Fruit fly (Drosophila melanogaster) whole organism, embryonic: ENCODE results near the gene nrm.

ENCODE experiments used
- CG10431 ChIP-seq: fragments of 200-800 bp; sonication (Bioruptor generic); optimal IDR thresholded peaks from 3 replicates; lab custom pipeline; 2018; ENCODE audit warnings: missing biosample characterization, mild to moderate bottlenecking, missing genetic modification characterization
- CG11504 ChIP-seq: fragments of 200-800 bp; sonication (Bioruptor generic); optimal IDR thresholded peaks from 3 replicates; lab custom pipeline; 2019; ENCODE audit warnings: missing biosample characterization, mild to moderate bottlenecking, missing genetic modification characterization, moderate library complexity
- CG12769 ChIP-seq: fragments of 200-800 bp; sonication (Bioruptor generic); optimal IDR thresholded peaks from 2 replicates; lab custom pipeline; 2019; ENCODE audit warnings: missing biosample characterization, mild to moderate bottlenecking, missing genetic modification characterization, moderate library complexity
- CG13287 ChIP-seq: fragments of 200-800 bp; sonication (Bioruptor generic); IDR thresholded peaks from 2 replicates; pipeline ENCODE4 v1.3.6; 2022; ENCODE audit warnings: missing biosample characterization, missing genetic modification characterization; ENCODE audit not compliant: partially characterized antibody
- CG14441 ChIP-seq: fragments of 200-800 bp; sonication (Bioruptor generic); IDR thresholded peaks from 2 replicates; pipeline ENCODE4 v1.3.6; 2022; ENCODE audit warnings: missing biosample characterization, missing genetic modification characterization
- CG17186 ChIP-seq: fragments of 200-800 bp; sonication (Bioruptor generic); optimal IDR thresholded peaks from 3 replicates; lab custom pipeline; 2017; ENCODE audit warnings: missing biosample characterization, missing genetic modification reagents, missing genetic modification characterization
- CG18476 ChIP-seq: fragments of 200-800 bp; sonication (Bioruptor generic); optimal IDR thresholded peaks from 2 replicates; lab custom pipeline; 2016; ENCODE audit warnings: missing biosample characterization, mild to moderate bottlenecking, missing genetic modification characterization
- CG2199 ChIP-seq: fragments of 200-800 bp; sonication (Bioruptor generic); IDR thresholded peaks from 3 replicates; pipeline ENCODE4 v1.3.6; 2022; ENCODE audit warnings: missing biosample characterization, missing genetic modification characterization
- CG2202 ChIP-seq: fragments of 200-800 bp; sonication (Bioruptor generic); optimal IDR thresholded peaks from 2 replicates; lab custom pipeline; 2018; ENCODE audit warnings: missing biosample characterization, mild to moderate bottlenecking, missing genetic modification characterization
- CG3838 ChIP-seq: fragments of 200-800 bp; sonication (Bioruptor generic); optimal IDR thresholded peaks from 3 replicates; lab custom pipeline; 2016; ENCODE audit warnings: missing biosample characterization, missing genetic modification characterization
- CG4617 ChIP-seq: fragments of 200-800 bp; sonication (Bioruptor generic); optimal IDR thresholded peaks from 3 replicates; lab custom pipeline; 2016; ENCODE audit warnings: missing biosample characterization, missing genetic modification characterization, borderline replicate concordance
- CG5180 ChIP-seq: fragments of 200-800 bp; sonication (Bioruptor generic); optimal IDR thresholded peaks from 3 replicates; lab custom pipeline; 2017; ENCODE audit warnings: missing biosample characterization, missing genetic modification characterization, mild to moderate bottlenecking, moderate library complexity, missing genetic modification reagents
- CG6791 ChIP-seq: fragments of 200-800 bp; sonication (Bioruptor generic); IDR thresholded peaks from 3 replicates; pipeline ENCODE4 v1.3.6; 2022; ENCODE audit warnings: missing biosample characterization, missing genetic modification characterization; ENCODE audit not compliant: partially characterized antibody
- CG8290 ChIP-seq, 3 experiments: fragments of 200-800 bp; sonication (Bioruptor generic); optimal IDR thresholded peaks; 2 replicates each; lab custom pipeline; 2016 to 2019; ENCODE audit warnings: missing biosample characterization in 3 of 3, missing genetic modification characterization in 3 of 3, mild to moderate bottlenecking in 2 of 3, moderate library complexity in 1 of 3
- CG8388 ChIP-seq: fragments of 200-800 bp; sonication (Bioruptor generic); optimal IDR thresholded peaks from 2 replicates; lab custom pipeline; 2019; ENCODE audit warnings: missing biosample characterization, mild to moderate bottlenecking, missing genetic modification characterization, moderate library complexity
- CG8478 ChIP-seq: fragments of >200 bp; optimal IDR thresholded peaks from 2 replicates; lab custom pipeline; 2018
- D19B ChIP-seq: fragments of 200-800 bp; sonication (Bioruptor generic); optimal IDR thresholded peaks from 2 replicates; lab custom pipeline; 2017; ENCODE audit warnings: missing biosample characterization, mild to moderate bottlenecking, missing genetic modification characterization
- Dp ChIP-seq: fragments of 200-800 bp; sonication (Bioruptor generic); optimal IDR thresholded peaks from 2 replicates; lab custom pipeline; 2018; ENCODE audit warnings: missing biosample characterization, mild to moderate bottlenecking, missing genetic modification characterization, moderate library complexity
- Ets65A ChIP-seq: fragments of 200-800 bp; sonication (Bioruptor generic); peaks from one replicate; lab custom pipeline; 2016; ENCODE audit warnings: missing biosample characterization, missing genetic modification characterization
- Hmx ChIP-seq: fragments of 200-800 bp; sonication (Bioruptor generic); optimal IDR thresholded peaks from 2 replicates; lab custom pipeline; 2016; ENCODE audit warnings: missing biosample characterization, missing genetic modification characterization
- Jarid2 ChIP-seq: fragments of 200-800 bp; sonication (Bioruptor generic); optimal IDR thresholded peaks from 3 replicates; lab custom pipeline; 2017; ENCODE audit warnings: mild to moderate bottlenecking, missing biosample characterization, missing genetic modification reagents, missing genetic modification characterization
- NFAT ChIP-seq: fragments of 200-800 bp; sonication (Bioruptor generic); IDR thresholded peaks from 2 replicates; pipeline ENCODE4 v1.3.6; 2022; ENCODE audit warnings: missing biosample characterization, missing genetic modification characterization
- Nf-YA ChIP-seq: fragments of 200-800 bp; sonication (Bioruptor generic); IDR thresholded peaks from 2 replicates; pipeline ENCODE4 v1.3.6; 2022; ENCODE audit warnings: missing biosample characterization, missing genetic modification characterization
- Nf-YB ChIP-seq: fragments of 200-800 bp; sonication (Bioruptor generic); optimal IDR thresholded peaks from 3 replicates; lab custom pipeline; 2019; ENCODE audit warnings: missing biosample characterization, mild to moderate bottlenecking, missing genetic modification characterization, moderate library complexity
- Ssrp ChIP-seq: fragments of 200-800 bp; sonication (Bioruptor generic); optimal IDR thresholded peaks from 2 replicates; lab custom pipeline; 2018; ENCODE audit warnings: missing biosample characterization, mild to moderate bottlenecking, missing genetic modification characterization, moderate library complexity
- ac ChIP-seq: fragments of 200-800 bp; sonication (Bioruptor generic); optimal IDR thresholded peaks from 3 replicates; lab custom pipeline; 2017; ENCODE audit warnings: missing biosample characterization, mild to moderate bottlenecking, missing genetic modification characterization
- br ChIP-seq: fragments of >200 bp; optimal IDR thresholded peaks from 2 replicates; lab custom pipeline; 2017
- cas ChIP-seq: fragments of 200-800 bp; sonication (Bioruptor generic); IDR thresholded peaks from 2 replicates; pipeline ENCODE4 v1.3.6; 2022; ENCODE audit warnings: missing biosample characterization, missing genetic modification characterization
- cg ChIP-seq: fragments of 200-800 bp; sonication (Bioruptor generic); optimal IDR thresholded peaks from 3 replicates; lab custom pipeline; 2019; ENCODE audit warnings: missing biosample characterization, mild to moderate bottlenecking, missing genetic modification characterization, moderate library complexity
- chinmo ChIP-seq: fragments of 200-800 bp; sonication (Bioruptor generic); IDR thresholded peaks from 4 replicates; pipeline ENCODE4 v1.3.6; 2022; ENCODE audit warnings: missing biosample characterization, missing genetic modification characterization; ENCODE audit not compliant: partially characterized antibody
- ci ChIP-seq: fragments of 200-800 bp; sonication (Bioruptor generic); IDR thresholded peaks from 3 replicates; pipeline ENCODE4 v1.3.6; 2022; ENCODE audit warnings: missing biosample characterization, missing genetic modification characterization
- dati ChIP-seq: fragments of 200-800 bp; sonication (Bioruptor generic); IDR thresholded peaks from 2 replicates; pipeline ENCODE4 v1.3.6; 2022; ENCODE audit warnings: missing biosample characterization, missing genetic modification characterization
- gce ChIP-seq: fragments of 200-800 bp; sonication (Bioruptor generic); IDR thresholded peaks from 3 replicates; pipeline ENCODE4 v1.3.6; 2022; ENCODE audit warnings: missing biosample characterization, missing genetic modification characterization
- jumu ChIP-seq: fragments of 200-800 bp; sonication (Bioruptor generic); optimal IDR thresholded peaks from 3 replicates; lab custom pipeline; 2016; ENCODE audit warnings: missing biosample characterization, missing genetic modification characterization
- lab ChIP-seq: fragments of 200-800 bp; sonication (Bioruptor generic); optimal IDR thresholded peaks from 3 replicates; lab custom pipeline; 2017; ENCODE audit warnings: missing biosample characterization, missing genetic modification characterization, mild to moderate bottlenecking, moderate library complexity, missing genetic modification reagents
- nau ChIP-seq: fragments of 200-800 bp; sonication (Bioruptor generic); optimal IDR thresholded peaks from 3 replicates; lab custom pipeline; 2017; ENCODE audit warnings: missing biosample characterization, mild to moderate bottlenecking, missing genetic modification characterization, missing genetic modification reagents
- nerfin-2 ChIP-seq: fragments of 200-800 bp; sonication (Bioruptor generic); IDR thresholded peaks from 2 replicates; pipeline ENCODE4 v1.3.6; 2022; ENCODE audit warnings: missing biosample characterization, missing genetic modification characterization; ENCODE audit not compliant: partially characterized antibody
- pfk ChIP-seq: fragments of 200-800 bp; sonication (Bioruptor generic); optimal IDR thresholded peaks from 2 replicates; lab custom pipeline; 2018; ENCODE audit warnings: missing biosample characterization, mild to moderate bottlenecking, missing genetic modification characterization, moderate library complexity
- pzg ChIP-seq: fragments of 200-800 bp; sonication (Bioruptor generic); optimal IDR thresholded peaks from 3 replicates; lab custom pipeline; 2018; ENCODE audit warnings: missing biosample characterization, mild to moderate bottlenecking, missing genetic modification characterization, moderate library complexity
- sim ChIP-seq: fragments of 200-800 bp; sonication (Bioruptor generic); IDR thresholded peaks from 2 replicates; pipeline ENCODE4 v1.3.6; 2022; ENCODE audit warnings: missing biosample characterization, missing genetic modification characterization
- stc ChIP-seq: fragments of 200-800 bp; sonication (Bioruptor generic); IDR thresholded peaks from 2 replicates; pipeline ENCODE4 v1.3.6; 2022; ENCODE audit warnings: missing biosample characterization, missing genetic modification characterization
- stwl ChIP-seq: fragments of 200-800 bp; sonication (Bioruptor generic); optimal IDR thresholded peaks from 3 replicates; lab custom pipeline; 2018; ENCODE audit warnings: missing biosample characterization, mild to moderate bottlenecking, missing genetic modification characterization, moderate library complexity
- tx ChIP-seq: fragments of 200-800 bp; sonication (Bioruptor generic); optimal IDR thresholded peaks from 2 replicates; lab custom pipeline; 2016; ENCODE audit warnings: missing biosample characterization, missing genetic modification characterization
- zen2 ChIP-seq: fragments of 200-800 bp; sonication (Bioruptor generic); IDR thresholded peaks from 3 replicates; pipeline ENCODE4 v1.3.6; 2022; ENCODE audit warnings: missing biosample characterization, missing genetic modification characterization; ENCODE audit not compliant: partially characterized antibody

The nrm gene

dm6 chr3L:22982040-22982439 lies 16.1 kb upstream of the nrm start (continued):
- TF ChIP-seq CG8388 (GFP tag; lab: Kevin White, UChicago), result no peak
- TF ChIP-seq, all 482 proteins: peak for 9

DNA sequence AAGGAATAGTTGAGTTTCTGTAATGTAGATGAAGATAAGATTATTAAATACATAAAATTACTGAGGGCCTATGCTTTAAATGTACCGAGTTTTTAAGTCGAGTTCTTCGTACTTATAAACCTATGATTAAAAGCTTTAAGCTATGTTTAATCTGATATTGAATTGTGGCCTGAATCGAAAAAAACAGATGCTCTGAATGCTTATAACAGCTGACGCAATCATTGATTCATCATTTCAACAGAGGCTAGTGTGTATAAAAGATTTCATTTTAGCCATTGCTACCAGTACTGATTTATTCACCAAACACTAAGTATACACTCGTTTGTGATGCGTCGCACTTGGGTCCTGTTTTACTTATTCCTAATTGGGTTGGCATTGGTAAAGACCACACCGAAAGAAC lies 10.8 kb upstream of the nrm start, which contains the start of gene CG32457:
CG32457 (plus strand) TSS at position 301 of the 400 bp plus-strand sequence.
- TF ChIP-seq Nf-YA (GFP tag; lab: Robert Waterston, UW) (no peak), CG18476 (GFP tag; lab: Kevin White, UChicago) (no peak), pzg (GFP tag; lab: Kevin White, UChicago) (no peak), dati (no peak), Jarid2 (GFP tag; lab: Kevin White, UChicago) (no peak), cg (GFP tag; lab: Kevin White, UChicago) (no peak), sim (no peak), CG12769 (tag; lab: Kevin White, UChicago) (no peak), Ssrp (tag; lab: Kevin White, UChicago) (no peak), br (lab: Kevin White, UChicago) (no peak), CG3838 (no peak), gce (no peak), CG8478 (lab: Kevin White, UChicago) (no peak), CG10431 (GFP tag; lab: Kevin White, UChicago) (no peak), CG5180 (GFP tag; lab: Kevin White, UChicago) (no peak), CG2202 (tag; lab: Kevin White, UChicago) (no peak)

DNA sequence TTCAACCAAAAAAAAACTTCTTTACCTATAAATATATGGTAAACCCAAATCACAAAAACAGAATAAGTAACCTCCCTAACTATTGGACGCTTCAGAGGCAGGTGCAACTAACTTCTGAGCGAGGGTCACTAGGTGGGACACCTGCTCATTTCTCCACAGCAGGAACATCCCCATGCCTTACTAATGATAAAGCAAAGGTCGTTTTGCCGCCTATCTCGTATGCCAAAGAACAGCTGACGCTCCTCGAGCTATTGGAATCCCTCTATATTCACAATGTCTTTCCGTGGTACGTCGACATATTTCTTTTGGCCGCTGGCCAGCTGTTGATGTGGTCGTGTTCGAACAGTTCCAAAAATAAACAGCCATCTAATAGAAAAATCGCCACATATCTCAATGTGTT lies 8.7 kb upstream of the nrm start:
- TF ChIP-seq CG2199 (GFP tag; lab: Robert Waterston, UW) (peak; percentile 58; the same call in 2 of the 3 replicates), cas (no peak), CG12769 (tag; lab: Kevin White, UChicago) (peak; percentile 29), ac (peak; percentile 78), nau (GFP tag; lab: Kevin White, UChicago) (peak; percentile 63), lab (GFP tag; lab: Kevin White, UChicago) (no peak)

DNA sequence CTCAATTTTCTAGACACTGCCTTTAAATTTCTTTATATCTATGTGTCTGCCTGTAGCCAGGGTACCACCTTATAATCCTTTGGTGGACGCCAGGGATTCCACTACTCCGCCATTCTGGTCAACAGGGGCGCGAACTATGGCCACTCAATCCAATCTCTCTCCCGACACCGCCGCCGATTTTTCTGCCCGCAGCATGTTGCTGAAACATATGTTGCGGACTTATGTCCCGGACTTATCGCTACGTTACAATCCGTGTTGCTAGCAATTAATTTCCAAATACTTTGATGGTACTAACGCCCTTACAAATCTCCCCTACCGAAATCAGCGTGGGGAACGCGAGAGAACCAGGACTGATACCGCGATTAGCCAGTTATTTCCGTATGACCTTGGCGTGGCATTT lies 7.0 kb downstream of the nrm start:
- TF ChIP-seq CG11504 (tag; lab: Kevin White, UChicago) (peak; percentile 94), Nf-YB (no peak), CG2199 (GFP tag; lab: Robert Waterston, UW) (0 out of 3 replicates have a peak, but pooled peaks have one; percentile 45)

DNA sequence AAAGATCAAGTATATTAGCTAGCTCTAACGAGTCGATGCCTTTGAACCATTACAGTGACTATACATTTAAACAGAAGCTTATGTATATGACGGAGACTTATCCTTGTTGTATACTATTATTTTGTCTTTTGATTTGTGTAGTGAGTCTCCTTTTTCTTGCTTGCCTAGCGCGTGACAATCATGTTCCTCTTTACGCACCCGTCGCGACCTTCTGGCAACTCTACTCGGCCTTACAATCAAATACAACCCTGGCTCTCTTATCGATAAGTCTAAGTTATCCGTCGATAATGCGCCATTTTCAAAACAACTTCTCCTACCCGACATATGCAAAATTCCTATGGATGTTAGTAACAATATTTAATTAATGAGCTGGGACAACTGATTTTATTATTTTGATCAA lies 17.5 kb downstream of the nrm start:
- TF ChIP-seq CG17186 (GFP tag; lab: Kevin White, UChicago), result peak; percentile 2
- peak; percentile 91 for TF ChIP-seq Ets65A (GFP tag; lab: Kevin White, UChicago)
- TF ChIP-seq CG8290 (GFP tag; optimal IDR thresholded peaks at IDR 0.05; lab: Kevin White, UChicago), result peak; percentile 54
- no peak for TF ChIP-seq CG8290 (tag; optimal IDR thresholded peaks at IDR 0.05; lab: Kevin White, UChicago)
- TF ChIP-seq zen2 (GFP tag; lab: Robert Waterston, UW), result no peak
- TF ChIP-seq jumu (GFP tag; lab: Kevin White, UChicago), result no peak
- no peak for TF ChIP-seq Hmx (GFP tag; lab: Kevin White, UChicago)
- peak; percentile 21; the same call in 1 of the 2 replicates for TF ChIP-seq CG13287 (GFP tag; lab: Robert Waterston, UW)
- no peak for TF ChIP-seq CG14441
- TF ChIP-seq tx (GFP tag; lab: Kevin White, UChicago), result no peak
- no peak for TF ChIP-seq NFAT
- no peak for TF ChIP-seq stc (GFP tag; lab: Robert Waterston, UW)
- TF ChIP-seq CG4617 (GFP tag; lab: Kevin White, UChicago), result no peak
- no peak for TF ChIP-seq D19B
- no peak for TF ChIP-seq chinmo
- TF ChIP-seq CG6791 (GFP tag; lab: Robert Waterston, UW), result peak; percentile 55; the same call in 2 of the 3 replicates
- no peak for TF ChIP-seq pfk (GFP tag; lab: Kevin White, UChicago)
- TF ChIP-seq nerfin-2 (GFP tag; lab: Robert Waterston, UW), result no peak
- peak; percentile 96 for TF ChIP-seq stwl
- no peak for TF ChIP-seq ci (GFP tag; lab: Robert Waterston, UW)
- TF ChIP-seq Dp, result peak; percentile 53
